Worm (Caenorhabditis elegans) whole organism, L1 larva: ENCODE data around the gene nra-4.

ENCODE experiments used
- C04F5.9 ChIP-seq: sonication (generic microtip); optimal IDR thresholded peaks from 2 replicates; lab custom pipeline; 2016; ENCODE audit warnings: missing genetic modification characterization, missing compliant biosample characterization
- dpl-1 ChIP-seq, 3 experiments: fragments of 150-350 bp in 2 of 3; sonication (generic microtip) in 1 of 3; optimal IDR thresholded peaks; 2 replicates each; lab custom pipeline; 2014 to 2017; ENCODE audit warnings: missing biosample characterization in 3 of 3, missing genetic modification characterization in 3 of 3, missing genetic modification reagents in 3 of 3
- efl-1 ChIP-seq, 4 experiments: fragments of 150-350 bp; optimal IDR thresholded peaks in 3 of 4; peaks in 1 of 4; 1 replicate in 1 of 4; 2 replicates in 3 of 4; lab custom pipeline; 2014; ENCODE audit warnings: missing biosample characterization in 2 of 4, missing genetic modification characterization in 2 of 4, missing genetic modification reagents in 2 of 4
- mep-1 ChIP-seq: fragments of 150-350 bp; optimal IDR thresholded peaks from 2 replicates; lab custom pipeline; 2014; ENCODE audit warnings: missing biosample characterization, missing genetic modification characterization
- skn-1 ChIP-seq: fragments of 150-350 bp; optimal IDR thresholded peaks from 2 replicates; lab custom pipeline; 2014; ENCODE audit warnings: missing biosample characterization, missing genetic modification characterization
- sox-4 ChIP-seq: sonication (generic microtip); optimal IDR thresholded peaks from 2 replicates; lab custom pipeline; 2016; ENCODE audit warnings: missing genetic modification characterization, missing compliant biosample characterization
- unc-62 ChIP-seq: fragments of 150-350 bp; optimal IDR thresholded peaks from 2 replicates; lab custom pipeline; 2014; ENCODE audit warnings: missing biosample characterization, missing genetic modification reagents, missing genetic modification characterization

- TF ChIP-seq skn-1 (tag; lab: Kevin White, UChicago) (no peak), unc-62 (GFP tag; lab: Kevin White, UChicago) (no peak), C04F5.9 (tag; lab: Kevin White, UChicago) (no peak), mep-1 (tag; lab: Kevin White, UChicago) (no peak), sox-4 (no peak), dpl-1 (GFP tag; optimal IDR thresholded peaks at IDR 0.05; lab: Kevin White, UChicago) (no peak), efl-1 (optimal IDR thresholded peaks at IDR 0.05; lab: Kevin White, UChicago) (no peak), efl-1 (GFP tag; optimal IDR thresholded peaks at IDR 0.05 in 1 of 2; lab: Kevin White, UChicago) (no peak)
These were observed 31.2 kb downstream of the nra-4 start for ce11 chrV:1017196-1017595.
